Fruit fly (Drosophila melanogaster) whole organism, prepupa: ENCODE data around the gene Hr4.

Experiments used
- CG15336 ChIP-seq: fragments of 200-800 bp; sonication (Bioruptor generic); IDR thresholded peaks from 2 replicates; pipeline ENCODE4 v1.3.6; 2022; ENCODE audit warnings: missing biosample characterization, missing genetic modification characterization
- CG9139 ChIP-seq: fragments of 200-800 bp; sonication (Bioruptor generic); optimal IDR thresholded peaks from 3 replicates; lab custom pipeline; 2017; ENCODE audit warnings: missing biosample characterization, mild to moderate bottlenecking, missing genetic modification characterization
- Gug ChIP-seq: fragments of 200-800 bp; sonication (Bioruptor generic); IDR thresholded peaks from 2 replicates; pipeline ENCODE4 v1.3.6; 2022; ENCODE audit warnings: missing biosample characterization, missing genetic modification characterization
- Met ChIP-seq: fragments of 200-800 bp; sonication (Bioruptor generic); optimal IDR thresholded peaks from 3 replicates; lab custom pipeline; 2016; ENCODE audit warnings: missing biosample characterization, missing genetic modification characterization
- Sox102F ChIP-seq: fragments of 200-800 bp; sonication (Bioruptor generic); optimal IDR thresholded peaks from 2 replicates; lab custom pipeline; 2016; ENCODE audit warnings: missing biosample characterization, mild to moderate bottlenecking, missing genetic modification characterization
- lz ChIP-seq: fragments of 200-800 bp; sonication (Bioruptor generic); optimal IDR thresholded peaks from 3 replicates; lab custom pipeline; 2016; ENCODE audit warnings: missing biosample characterization, missing genetic modification characterization

dm6 chrX:1984175-1984973 is 42.6 kb downstream of the Hr4 start:
- TF ChIP-seq CG15336 (GFP tag; lab: Robert Waterston, UW) (peak; percentile 85), Met (GFP tag; lab: Kevin White, UChicago) (no peak), Gug (GFP tag; lab: Robert Waterston, UW) (peak; percentile 57; the same call in 1 of the 2 replicates), Sox102F (no peak), CG9139 (GFP tag; lab: Kevin White, UChicago) (no peak), lz (no peak)
